Worm (Caenorhabditis elegans) whole organism, mixed stage, embryonic: Measurements from ENCODE around the gene rsp-4.

Experiments used
- ham-2 ChIP-seq: fragments of 200-800 bp; sonication (Bioruptor generic); optimal IDR thresholded peaks from 2 replicates; lab custom pipeline; 2018; ENCODE audit warnings: mild to moderate bottlenecking, missing genetic modification characterization, missing compliant biosample characterization
- lsy-2 ChIP-seq: fragments of 150-350 bp; optimal IDR thresholded peaks from 2 replicates; lab custom pipeline; 2014; ENCODE audit warnings: missing biosample characterization, missing genetic modification characterization
- nhr-12 ChIP-seq: fragments of 150-350 bp; optimal IDR thresholded peaks from 2 replicates; lab custom pipeline; 2014; ENCODE audit warnings: missing biosample characterization, missing genetic modification characterization
- pha-4 ChIP-seq: fragments of 150-350 bp; optimal IDR thresholded peaks from 2 replicates; lab custom pipeline; 2018; ENCODE audit warnings: missing biosample characterization, missing genetic modification reagents, missing genetic modification characterization
- snpc-4 ChIP-seq: fragments of 150-350 bp; optimal IDR thresholded peaks from 2 replicates; lab custom pipeline; 2014; ENCODE audit warnings: missing biosample characterization, missing genetic modification characterization
- sptf-1 ChIP-seq: sonication (generic microtip); optimal IDR thresholded peaks from 2 replicates; lab custom pipeline; 2017; ENCODE audit warnings: mild to moderate bottlenecking, missing genetic modification characterization, moderate library complexity, missing compliant biosample characterization
- unc-39 ChIP-seq: fragments of 150-350 bp; optimal IDR thresholded peaks from 2 replicates; lab custom pipeline; 2014; ENCODE audit warnings: missing biosample characterization, missing genetic modification characterization
- unc-62 ChIP-seq: fragments of 150-350 bp; optimal IDR thresholded peaks from 2 replicates; lab custom pipeline; 2014; ENCODE audit warnings: missing biosample characterization, missing genetic modification reagents, missing genetic modification characterization

- TF ChIP-seq pha-4, result no peak
- TF ChIP-seq unc-39 (tag; lab: Kevin White, UChicago), result no peak
- TF ChIP-seq snpc-4, result no peak
- TF ChIP-seq sptf-1 (tag; lab: Kevin White, UChicago), result no peak
- no peak for TF ChIP-seq unc-62 (GFP tag; lab: Kevin White, UChicago)
- peak; percentile 15 for TF ChIP-seq lsy-2 (tag; lab: Kevin White, UChicago)
- no peak for TF ChIP-seq nhr-12 (tag; lab: Kevin White, UChicago)
- TF ChIP-seq ham-2 (GFP tag; lab: Kevin White, UChicago), result peak; percentile 58
Measured at ce11 chrII:5399201-5399600, 10.6 kb upstream of the rsp-4 start, which contains the start of gene mog-5.
